Fruit fly (Drosophila melanogaster) S2 (cell line): ENCODE measurements around the gene vex.

Experiments used
- CG8478 ChIP-seq: fragments of >200 bp; optimal IDR thresholded peaks from 2 replicates; lab custom pipeline; 2018
- CTCF ChIP-seq, 2 experiments: fragments of >200 bp; optimal IDR thresholded peaks; 2 replicates each; lab custom pipeline; 2018

- TF ChIP-seq CG8478 (lab: Kevin White, UChicago): no peak
- TF ChIP-seq CTCF (optimal IDR thresholded peaks at IDR 0.05; lab: Kevin White, UChicago): no peak
These were observed 23.4 kb upstream of the vex start, which contains the start of gene CG1537 for dm6 chrX:11063070-11063469.
